Fruit fly (Drosophila melanogaster) whole organism, embryonic: ENCODE measurements around the gene Etl1.
A peak's percentile ranks its signal among the peaks of the same experiment; 100 is the strongest.

ENCODE experiments used
- Atf6 ChIP-seq: fragments of 200-800 bp; sonication (Bioruptor generic); IDR thresholded peaks from 2 replicates; pipeline ENCODE4 v1.3.6; 2022; ENCODE audit warnings: missing biosample characterization, missing genetic modification characterization
- Awh ChIP-seq: fragments of 200-800 bp; sonication (Bioruptor generic); IDR thresholded peaks from 2 replicates; pipeline ENCODE4, ENCODE4 v1.3.6; 2022; ENCODE audit warnings: missing biosample characterization, missing genetic modification characterization
- CG1024 ChIP-seq: fragments of 200-800 bp; sonication (Bioruptor generic); IDR thresholded peaks from 2 replicates; pipeline ENCODE4 v1.3.6; 2022; ENCODE audit warnings: missing biosample characterization, missing genetic modification characterization
- CG12219 ChIP-seq: fragments of 200-800 bp; sonication (Bioruptor generic); optimal IDR thresholded peaks from 3 replicates; lab custom pipeline; 2018; ENCODE audit warnings: missing biosample characterization, mild to moderate bottlenecking, missing genetic modification characterization
- CG12236 ChIP-seq: fragments of 200-800 bp; sonication (Bioruptor generic); optimal IDR thresholded peaks from 2 replicates; lab custom pipeline; 2016; ENCODE audit warnings: missing biosample characterization, missing genetic modification characterization
- CG13624 ChIP-seq: fragments of 200-800 bp; sonication (Bioruptor generic); optimal IDR thresholded peaks from 2 replicates; lab custom pipeline; 2016; ENCODE audit warnings: missing biosample characterization, missing genetic modification characterization
- CG14860 ChIP-seq: fragments of 200-800 bp; sonication (Bioruptor generic); IDR thresholded peaks from 3 replicates; pipeline ENCODE4 v1.3.6; 2022; ENCODE audit warnings: missing biosample characterization, missing genetic modification characterization; ENCODE audit not compliant: partially characterized antibody
- CG17361 ChIP-seq: fragments of 200-800 bp; sonication (Bioruptor generic); IDR thresholded peaks from 3 replicates; pipeline ENCODE4 v1.3.6; 2022; ENCODE audit warnings: missing biosample characterization, missing genetic modification characterization
- CG17912 ChIP-seq: fragments of 200-800 bp; sonication (Bioruptor generic); optimal IDR thresholded peaks from 2 replicates; lab custom pipeline; 2018; ENCODE audit warnings: missing biosample characterization, mild to moderate bottlenecking, missing genetic modification characterization
- CG18476 ChIP-seq: fragments of 200-800 bp; sonication (Bioruptor generic); optimal IDR thresholded peaks from 2 replicates; lab custom pipeline; 2016; ENCODE audit warnings: missing biosample characterization, mild to moderate bottlenecking, missing genetic modification characterization
- CG2129 ChIP-seq: fragments of 200-800 bp; sonication (Bioruptor generic); IDR thresholded peaks from 2 replicates; pipeline ENCODE4 v1.3.6; 2022; ENCODE audit warnings: missing biosample characterization, missing genetic modification characterization; ENCODE audit not compliant: partially characterized antibody
- CG3726 ChIP-seq: fragments of 200-800 bp; sonication (Bioruptor generic); IDR thresholded peaks from 3 replicates; pipeline ENCODE4, ENCODE4 v1.3.6; 2022; ENCODE audit warnings: missing biosample characterization, missing genetic modification characterization
- CG3838 ChIP-seq: fragments of 200-800 bp; sonication (Bioruptor generic); optimal IDR thresholded peaks from 3 replicates; lab custom pipeline; 2016; ENCODE audit warnings: missing biosample characterization, missing genetic modification characterization
- CG5953 ChIP-seq: fragments of 200-800 bp; sonication (Bioruptor generic); IDR thresholded peaks from 2 replicates; pipeline ENCODE4 v1.3.6; 2022; ENCODE audit warnings: missing biosample characterization, missing genetic modification characterization
- CG9727 ChIP-seq: fragments of 200-800 bp; sonication (Bioruptor generic); optimal IDR thresholded peaks from 3 replicates; lab custom pipeline; 2017; ENCODE audit warnings: missing biosample characterization, mild to moderate bottlenecking, missing genetic modification characterization
- CG9797 ChIP-seq: fragments of 200-800 bp; sonication (Bioruptor generic); optimal IDR thresholded peaks from 3 replicates; lab custom pipeline; 2018; ENCODE audit warnings: missing biosample characterization, mild to moderate bottlenecking, missing genetic modification characterization
- D19A ChIP-seq: fragments of 200-800 bp; optimal IDR thresholded peaks from 3 replicates; lab custom pipeline; 2019; ENCODE audit warnings: missing biosample characterization, mild to moderate bottlenecking, missing genetic modification characterization, moderate library complexity
- Deaf1 ChIP-seq: fragments of 200-800 bp; optimal IDR thresholded peaks from 3 replicates; lab custom pipeline; 2019; ENCODE audit warnings: missing biosample characterization, mild to moderate bottlenecking, missing genetic modification characterization, moderate library complexity
- GATAe ChIP-seq: fragments of 200-800 bp; sonication (Bioruptor generic); conservative IDR thresholded peaks from 2 replicates; pipeline ENCODE4 v1.3.6; 2022; ENCODE audit warnings: missing biosample characterization, missing genetic modification characterization
- HLH54F ChIP-seq: fragments of 200-800 bp; sonication (Bioruptor generic); optimal IDR thresholded peaks from 3 replicates; lab custom pipeline; 2016; ENCODE audit warnings: missing biosample characterization, missing genetic modification characterization
- HLHmδ ChIP-seq: fragments of 200-800 bp; sonication (Bioruptor generic); optimal IDR thresholded peaks from 2 replicates; lab custom pipeline; 2018; ENCODE audit warnings: missing biosample characterization, mild to moderate bottlenecking, missing genetic modification characterization, moderate library complexity
- Hr51 ChIP-seq, 2 experiments: fragments of 200-800 bp; sonication (Bioruptor generic); optimal IDR thresholded peaks; 2 replicates in 1 of 2; 3 replicates in 1 of 2; lab custom pipeline; 2016 to 2018; ENCODE audit warnings: missing biosample characterization in 2 of 2, missing genetic modification characterization in 2 of 2, mild to moderate bottlenecking in 1 of 2, moderate library complexity in 1 of 2
- Mrtf ChIP-seq: fragments of 200-800 bp; sonication (Bioruptor generic); IDR thresholded peaks from 3 replicates; pipeline ENCODE4 v1.3.6; 2022; ENCODE audit warnings: missing biosample characterization, missing genetic modification characterization
- NC2α ChIP-seq: fragments of 200-800 bp; sonication (Bioruptor generic); optimal IDR thresholded peaks from 2 replicates; lab custom pipeline; 2016; ENCODE audit warnings: missing biosample characterization, missing genetic modification characterization
- Nf-YA ChIP-seq: fragments of 200-800 bp; sonication (Bioruptor generic); IDR thresholded peaks from 2 replicates; pipeline ENCODE4 v1.3.6; 2022; ENCODE audit warnings: missing biosample characterization, missing genetic modification characterization
- Side ChIP-seq: fragments of 200-800 bp; sonication (Bioruptor generic); optimal IDR thresholded peaks from 2 replicates; lab custom pipeline; 2016; ENCODE audit warnings: missing biosample characterization, missing genetic modification characterization
- Six4 ChIP-seq: fragments of 200-800 bp; sonication (Bioruptor generic); optimal IDR thresholded peaks from 2 replicates; lab custom pipeline; 2016; ENCODE audit warnings: missing biosample characterization, missing genetic modification characterization
- Spps ChIP-seq: fragments of 200-800 bp; sonication (Bioruptor generic); optimal IDR thresholded peaks from 2 replicates; lab custom pipeline; 2018; ENCODE audit warnings: missing biosample characterization, mild to moderate bottlenecking, missing genetic modification characterization
- Trl ChIP-seq, 3 experiments: fragments of >200 bp in 2 of 3; fragments of 200-800 bp in 1 of 3; sonication (Bioruptor generic) in 1 of 3; optimal IDR thresholded peaks; 2 replicates in 1 of 3; 3 replicates in 2 of 3; lab custom pipeline; 2016 to 2017; ENCODE audit warnings: missing biosample characterization in 1 of 3, missing genetic modification characterization in 1 of 3
- Vsx1 ChIP-seq: fragments of 200-800 bp; sonication (Bioruptor generic); optimal IDR thresholded peaks from 2 replicates; lab custom pipeline; 2017; ENCODE audit warnings: missing biosample characterization, mild to moderate bottlenecking, missing genetic modification characterization, missing genetic modification reagents
- Xrp1 ChIP-seq: fragments of 200-800 bp; sonication (Bioruptor generic); IDR thresholded peaks from 2 replicates; pipeline ENCODE4 v1.3.6; 2022; ENCODE audit warnings: missing biosample characterization, missing genetic modification characterization
- br ChIP-seq: fragments of >200 bp; optimal IDR thresholded peaks from 2 replicates; lab custom pipeline; 2017
- danr ChIP-seq: fragments of 200-800 bp; sonication (Bioruptor generic); IDR thresholded peaks from 2 replicates; pipeline ENCODE4 v1.3.6; 2022; ENCODE audit warnings: missing biosample characterization, missing genetic modification characterization
- dimm ChIP-seq: fragments of 200-800 bp; sonication (Bioruptor generic); IDR thresholded peaks from 2 replicates; pipeline ENCODE4 v1.3.6; 2022; ENCODE audit warnings: missing biosample characterization, missing genetic modification characterization
- disco-r ChIP-seq: fragments of 200-800 bp; sonication (Bioruptor generic); optimal IDR thresholded peaks from 2 replicates; lab custom pipeline; 2016; ENCODE audit warnings: missing biosample characterization, missing genetic modification characterization
- dmrt99B ChIP-seq: fragments of 200-800 bp; sonication (Bioruptor generic); optimal IDR thresholded peaks from 2 replicates; lab custom pipeline; 2018; ENCODE audit warnings: missing biosample characterization, mild to moderate bottlenecking, missing genetic modification characterization, moderate library complexity
- gcm ChIP-seq: fragments of 200-800 bp; sonication (Bioruptor generic); optimal IDR thresholded peaks from 2 replicates; lab custom pipeline; 2019; ENCODE audit warnings: missing biosample characterization, mild to moderate bottlenecking, missing genetic modification characterization, moderate library complexity
- gfzf ChIP-seq: fragments of 200-800 bp; sonication (Bioruptor generic); optimal IDR thresholded peaks from 2 replicates; lab custom pipeline; 2016; ENCODE audit warnings: missing biosample characterization, mild to moderate bottlenecking, missing genetic modification characterization, moderate library complexity
- grn ChIP-seq: fragments of 200-800 bp; sonication (Bioruptor generic); optimal IDR thresholded peaks from 3 replicates; lab custom pipeline; 2017; ENCODE audit warnings: missing biosample characterization, missing genetic modification characterization
- gro ChIP-seq: fragments of 200-800 bp; sonication (Bioruptor generic); optimal IDR thresholded peaks from 2 replicates; lab custom pipeline; 2016; ENCODE audit warnings: missing biosample characterization, missing genetic modification characterization
- gsb-n ChIP-seq: fragments of 200-800 bp; sonication (Bioruptor generic); optimal IDR thresholded peaks from 3 replicates; lab custom pipeline; 2018; ENCODE audit warnings: missing biosample characterization, mild to moderate bottlenecking, missing genetic modification characterization
- jing ChIP-seq: fragments of 200-800 bp; sonication (Bioruptor generic); optimal IDR thresholded peaks from 2 replicates; lab custom pipeline; 2018; ENCODE audit warnings: missing biosample characterization, mild to moderate bottlenecking, missing genetic modification characterization
- mld ChIP-seq: fragments of 200-800 bp; sonication (Bioruptor generic); IDR thresholded peaks from 3 replicates; pipeline ENCODE4 v1.3.6; 2022; ENCODE audit warnings: missing biosample characterization, missing genetic modification characterization; ENCODE audit not compliant: partially characterized antibody
- onecut ChIP-seq: fragments of 200-800 bp; sonication (Bioruptor generic); IDR thresholded peaks from 2 replicates; pipeline ENCODE4 v1.3.6; 2022; ENCODE audit warnings: missing biosample characterization, missing genetic modification characterization
- phol ChIP-seq: fragments of 200-800 bp; sonication (Bioruptor generic); optimal IDR thresholded peaks from 3 replicates; lab custom pipeline; 2018; ENCODE audit warnings: missing biosample characterization, mild to moderate bottlenecking, missing genetic modification characterization, moderate library complexity
- sob ChIP-seq: fragments of 200-800 bp; sonication (Bioruptor generic); IDR thresholded peaks from 2 replicates; pipeline ENCODE4 v1.3.6; 2022; ENCODE audit warnings: missing biosample characterization, missing genetic modification characterization
- tio ChIP-seq: fragments of 200-800 bp; sonication (Bioruptor generic); optimal IDR thresholded peaks from 2 replicates; lab custom pipeline; 2017; ENCODE audit warnings: missing biosample characterization, missing genetic modification characterization, inconsistent platforms
- trh ChIP-seq: fragments of 200-800 bp; sonication (Bioruptor generic); optimal IDR thresholded peaks from 2 replicates; lab custom pipeline; 2016; ENCODE audit warnings: missing biosample characterization, missing genetic modification characterization
- yki ChIP-seq: fragments of >200 bp; optimal IDR thresholded peaks from 3 replicates; lab custom pipeline; 2018
- zf30C ChIP-seq: fragments of 200-800 bp; sonication (Bioruptor generic); optimal IDR thresholded peaks from 3 replicates; lab custom pipeline; 2018; ENCODE audit warnings: missing biosample characterization, mild to moderate bottlenecking, missing genetic modification characterization
- zfh2 ChIP-seq: fragments of 200-800 bp; sonication (Bioruptor generic); optimal IDR thresholded peaks from 2 replicates; lab custom pipeline; 2016; ENCODE audit warnings: missing biosample characterization, missing genetic modification characterization

The Etl1 gene

DNA sequence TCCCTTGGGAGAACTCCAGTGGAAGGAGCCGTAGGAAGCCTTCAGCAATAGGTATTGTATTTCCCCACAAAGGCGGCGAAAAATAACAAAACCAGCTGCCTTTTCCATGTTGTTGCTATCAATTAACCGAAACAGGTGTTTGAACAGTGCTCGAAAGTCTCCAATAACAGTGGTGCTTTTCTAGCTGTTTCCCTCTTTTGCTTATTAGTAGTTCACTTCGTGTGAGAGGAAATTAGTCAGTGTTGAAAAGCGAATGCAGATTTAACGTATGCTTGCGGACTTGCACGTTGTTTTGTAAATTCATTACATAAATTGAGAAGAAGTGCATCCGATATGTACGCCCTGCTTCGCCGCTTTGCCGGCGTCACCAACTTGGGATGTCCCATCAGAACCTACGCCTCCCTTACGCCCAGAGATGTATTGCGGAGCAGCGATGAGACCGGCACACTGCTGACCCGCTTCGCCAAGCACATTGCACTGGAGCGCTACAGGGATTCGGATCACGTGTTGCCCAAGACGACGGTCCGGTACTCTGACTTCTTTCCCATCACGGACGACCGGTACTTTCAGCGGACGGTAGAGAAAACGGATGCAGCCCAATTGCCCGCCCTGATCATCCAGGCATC is 26.3 kb upstream of the Etl1 start, which contains the start of the genes Datp and CG4619 (continued):
- TF ChIP-seq CG18476 (GFP tag; lab: Kevin White, UChicago) (no peak), Vsx1 (GFP tag; lab: Kevin White, UChicago) (no peak), br (lab: Kevin White, UChicago) (no peak), HLHmδ (GFP tag; lab: Kevin White, UChicago) (no peak), CG3838 (no peak), CG17361 (no peak), jing (GFP tag; lab: Kevin White, UChicago) (no peak), CG3726 (GFP tag; lab: Robert Waterston, UW) (no peak), CG2129 (GFP tag; lab: Robert Waterston, UW) (no peak), Spps (tag; lab: Kevin White, UChicago) (no peak), CG9797 (GFP tag; lab: Kevin White, UChicago) (peak; percentile 8), GATAe (GFP tag; lab: Robert Waterston, UW) (no peak), mld (no peak), gsb-n (tag; lab: Kevin White, UChicago) (no peak), sob (GFP tag; lab: Robert Waterston, UW) (peak; percentile 87), CG12236 (GFP tag; lab: Kevin White, UChicago) (no peak), phol (peak; percentile 39), D19A (tag; lab: Kevin White, UChicago) (no peak), Six4 (no peak), CG13624 (GFP tag; lab: Kevin White, UChicago) (peak; percentile 32), Atf6 (no peak), Nf-YA (GFP tag; lab: Robert Waterston, UW) (no peak), zf30C (peak; percentile 19), gcm (GFP tag; lab: Kevin White, UChicago) (no peak), dmrt99B (tag; lab: Kevin White, UChicago) (no peak), CG9727 (no peak), yki (lab: Kevin White, UChicago) (no peak), trh (GFP tag; lab: Kevin White, UChicago) (no peak), Hr51 (GFP tag; optimal IDR thresholded peaks at IDR 0.05; lab: Kevin White, UChicago) (no peak), dimm (GFP tag; lab: Robert Waterston, UW) (no peak), danr (GFP tag; lab: Robert Waterston, UW) (no peak), Awh (GFP tag; lab: Robert Waterston, UW) (no peak), tio (GFP tag; lab: Kevin White, UChicago) (no peak), CG14860 (GFP tag; lab: Robert Waterston, UW) (0 out of 3 replicates have a peak, but pooled peaks have one; percentile 7), disco-r (peak; percentile 20), gfzf (no peak), onecut (GFP tag; lab: Robert Waterston, UW) (no peak), HLH54F (GFP tag; lab: Kevin White, UChicago) (peak; percentile 67), gro (GFP tag; lab: Kevin White, UChicago) (peak; percentile 24), grn (GFP tag; lab: Kevin White, UChicago) (no peak), Side (GFP tag; lab: Kevin White, UChicago) (peak; percentile 27), CG17912 (GFP tag; lab: Kevin White, UChicago) (peak; percentile 56), CG1024 (0 out of 2 replicates have a peak, but pooled peaks have one; percentile 6), Xrp1 (peak; percentile 31; the same call in 1 of the 2 replicates), Mrtf (GFP tag; lab: Robert Waterston, UW) (no peak), NC2α (no peak), CG5953 (GFP tag; lab: Robert Waterston, UW) (no peak), Deaf1 (tag; lab: Kevin White, UChicago) (no peak), CG12219 (peak; percentile 13), zfh2 (peak; percentile 77), Trl (optimal IDR thresholded peaks at IDR 0.05; lab: Kevin White, UChicago) (peak in 1 of 2 experiments; percentile 15), Trl (GFP tag; optimal IDR thresholded peaks at IDR 0.05; lab: Kevin White, UChicago) (peak; percentile 64)
